Worm (Caenorhabditis elegans): ENCODE measurements around the gene VB0395L.1.

DNA sequence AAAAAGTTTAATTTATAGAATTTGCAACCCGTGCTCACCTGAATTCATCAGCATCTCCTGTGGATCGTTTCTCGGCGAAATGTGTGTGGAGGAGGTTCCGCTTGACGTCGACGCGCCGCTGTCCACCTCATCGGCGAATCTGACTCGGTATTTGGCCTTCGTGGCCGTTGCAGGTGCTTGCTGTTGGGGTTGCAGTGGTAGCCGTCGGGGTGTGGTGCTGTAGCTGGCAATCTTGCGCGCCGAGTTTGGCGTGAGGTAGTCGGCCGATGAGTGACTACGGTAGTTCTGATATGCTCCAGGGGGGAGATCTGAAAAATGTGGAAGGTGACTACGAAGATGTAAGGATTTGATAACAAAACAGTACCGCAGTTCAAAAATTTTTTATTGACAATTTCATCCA, 24.0 kb downstream of the VB0395L.1 start:
- TF ChIP-seq unc-39 (tag; optimal IDR thresholded peaks at IDR 0.05) (no peak), ceh-82 (tag; optimal IDR thresholded peaks at IDR 0.05) (no peak), ama-1 (optimal IDR thresholded peaks at IDR 0.05) (no peak), nhr-237 (tag; optimal IDR thresholded peaks at IDR 0.05) (no peak), nfya-1 (tag; optimal IDR thresholded peaks at IDR 0.05; ENCODE audit: insufficient read depth) (no peak), pqm-1 (tag; optimal IDR thresholded peaks at IDR 0.05) (no peak), lin-39 (tag; optimal IDR thresholded peaks at IDR 0.05) (no peak), sea-2 (GFP tag; optimal IDR thresholded peaks at IDR 0.05) (no peak)
